Worm (Caenorhabditis elegans) whole organism, L4/young adult: ENCODE results near the gene F19B6.1.

Source experiments
- W03F9.2 ChIP-seq: fragments of 150-350 bp; optimal IDR thresholded peaks from 2 replicates; lab custom pipeline; 2014; ENCODE audit warnings: missing biosample characterization, missing genetic modification characterization
- dao-5 ChIP-seq: sonication (generic microtip); optimal IDR thresholded peaks from 2 replicates; lab custom pipeline; 2016; ENCODE audit warnings: missing genotype, missing genetic modification characterization, moderate library complexity, missing compliant biosample characterization
- him-1 ChIP-seq: sonication (generic microtip); optimal IDR thresholded peaks from 2 replicates; lab custom pipeline; 2016; ENCODE audit warnings: missing genotype, missing genetic modification reagents, missing genetic modification characterization, missing compliant biosample characterization

The F19B6.1 gene

DNA sequence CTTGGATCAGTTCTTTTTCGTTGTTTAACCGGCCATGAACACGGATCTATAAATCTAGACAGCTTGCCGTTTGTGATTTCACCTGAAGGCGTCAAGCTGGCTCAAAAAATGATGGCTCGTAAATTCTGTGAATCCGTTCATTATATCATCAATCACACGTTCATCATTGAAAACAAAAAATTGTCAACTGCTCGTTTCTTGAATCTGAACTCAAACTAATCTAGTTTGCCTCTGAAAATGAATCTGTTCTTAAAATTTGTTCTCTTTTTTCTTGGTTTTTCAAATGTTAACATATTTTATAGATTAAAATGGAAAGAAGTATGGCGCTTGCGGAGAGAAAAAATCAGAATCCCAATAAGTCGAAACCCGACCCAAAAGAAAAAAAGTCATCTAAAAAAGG, 45.1 kb downstream of the F19B6.1 start, which contains the start of gene C42C1.8:
C42C1.8 (plus strand) TSS at position 301 of the 400 bp plus-strand sequence.
- TF ChIP-seq dao-5 (tag; lab: Kevin White, UChicago) (no peak), W03F9.2 (tag; lab: Kevin White, UChicago) (no peak), him-1 (tag; lab: Kevin White, UChicago) (no peak)

DNA sequence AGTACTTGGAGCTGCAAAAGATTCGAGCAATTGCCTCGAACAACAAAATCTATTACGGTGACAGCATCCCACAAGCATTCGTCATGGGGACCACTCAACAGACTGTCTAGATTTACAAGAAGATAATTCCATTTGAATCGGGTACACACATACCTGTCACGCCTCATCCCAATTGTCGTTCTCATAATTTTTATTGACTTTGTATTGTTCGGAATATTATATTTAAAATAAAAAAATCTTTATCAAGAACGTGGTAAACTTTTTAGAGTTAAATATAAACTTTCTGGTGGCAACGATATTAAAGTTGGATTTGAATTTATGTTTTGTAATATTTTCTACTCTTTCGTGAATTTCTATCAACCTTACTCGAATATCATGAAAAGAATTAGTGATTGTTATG, 46.7 kb downstream of the F19B6.1 start, which contains the start of gene C42C1.9:
C42C1.9 (plus strand) TSS at position 301 of the 400 bp plus-strand sequence.
- TF ChIP-seq dao-5 (tag; lab: Kevin White, UChicago) (no peak), him-1 (tag; lab: Kevin White, UChicago) (no peak), W03F9.2 (tag; lab: Kevin White, UChicago) (no peak)

DNA sequence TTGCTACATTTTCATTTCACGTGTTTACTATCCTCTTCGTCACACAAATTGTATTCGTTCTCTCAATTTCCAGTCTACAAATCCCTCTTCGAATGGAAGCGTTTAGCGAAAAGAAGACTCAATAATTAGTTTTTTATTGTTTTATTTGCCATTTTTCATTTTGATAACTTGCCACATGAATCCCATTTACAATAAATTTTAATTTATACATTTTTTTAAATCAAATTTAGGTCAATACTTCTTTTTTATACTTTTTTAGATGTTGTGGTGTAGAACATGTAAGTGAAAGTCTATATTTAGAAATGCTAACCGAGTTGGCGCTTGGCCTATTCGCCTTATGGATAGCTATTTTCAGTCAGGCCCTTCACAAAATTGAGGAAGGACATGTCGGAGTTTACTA, 48.2 kb downstream of the F19B6.1 start, which contains the start of gene erl-1:
erl-1 (plus strand) TSS at position 301 of the 400 bp plus-strand sequence.
- TF ChIP-seq dao-5 (tag; lab: Kevin White, UChicago) (no peak), W03F9.2 (tag; lab: Kevin White, UChicago) (no peak), him-1 (tag; lab: Kevin White, UChicago) (no peak)

- no peak for TF ChIP-seq dao-5 (tag; lab: Kevin White, UChicago)
- no peak for TF ChIP-seq him-1 (tag; lab: Kevin White, UChicago)
- TF ChIP-seq W03F9.2 (tag; lab: Kevin White, UChicago), result no peak
Measured at ce11 chrIV:12282873-12283272, 53.0 kb downstream of the F19B6.1 start, which contains the start of gene hpo-12. TSS of gene hpo-12 (plus strand) at chrIV:12283173.

DNA sequence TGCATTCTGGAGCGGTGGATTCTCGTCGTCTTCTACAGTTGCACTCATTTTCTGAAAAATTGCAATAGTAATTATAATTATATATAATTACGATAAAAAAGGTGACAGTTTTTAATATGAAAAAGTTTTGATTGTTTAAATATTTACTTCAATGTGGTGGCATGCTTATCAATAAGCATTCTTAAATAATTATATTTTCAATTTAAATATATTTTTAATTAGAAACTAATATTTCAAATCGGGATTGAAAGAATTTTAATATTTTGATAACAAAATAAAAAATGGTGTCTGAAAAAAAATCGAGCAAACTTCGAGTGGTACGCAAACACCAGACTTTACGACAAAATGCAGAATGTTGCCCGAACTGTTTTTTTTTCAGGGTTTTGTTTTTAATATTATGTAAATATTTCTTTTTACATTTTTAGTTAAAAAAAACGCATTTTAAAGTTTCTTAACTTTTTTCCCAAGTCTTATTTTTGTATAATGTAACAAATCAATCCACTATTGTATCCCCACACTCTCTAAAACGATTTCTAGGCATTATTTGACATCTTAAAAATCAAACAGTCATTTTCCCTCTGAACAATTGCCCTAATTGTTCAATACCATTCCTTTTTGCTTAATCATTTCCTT, 53.6 kb downstream of the F19B6.1 start, which contains the start of the genes C42C1.12 and C42C1.19:
C42C1.12 (minus strand) TSS at position 51 of the 633 bp plus-strand sequence.
C42C1.19 (plus strand) TSS at position 583 of the 633 bp plus-strand sequence.
- TF ChIP-seq W03F9.2 (tag; lab: Kevin White, UChicago) (peak; percentile 13), dao-5 (tag; lab: Kevin White, UChicago) (no peak)
